Worm (Caenorhabditis elegans): Measurements from ENCODE around the gene Y54F10AM.15.

Gene Y54F10AM.15

DNA sequence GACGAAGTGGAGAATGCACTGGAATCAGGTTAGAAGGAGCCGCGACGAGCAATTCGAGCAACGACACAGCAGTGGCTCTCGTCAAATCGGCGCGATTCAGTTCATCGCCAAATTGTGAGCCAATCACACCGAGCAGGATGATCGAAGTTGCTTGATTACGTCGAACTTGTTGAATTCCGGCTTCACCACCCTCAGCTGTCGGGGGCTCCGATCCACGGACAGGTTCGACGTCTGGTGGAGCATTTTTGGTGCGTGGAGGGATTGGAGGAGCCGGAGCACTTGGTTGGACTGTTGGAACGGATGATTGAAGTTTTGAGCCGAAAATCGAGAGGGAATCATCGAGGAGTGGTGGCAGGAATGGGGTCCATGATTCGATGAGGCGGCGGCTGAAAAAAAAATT is 13.0 kb downstream of the Y54F10AM.15 start:
- TF ChIP-seq unc-39 (tag; optimal IDR thresholded peaks at IDR 0.05) (no peak), blmp-1 (tag; optimal IDR thresholded peaks at IDR 0.05) (no peak), snpc-4 (tag; optimal IDR thresholded peaks at IDR 0.05) (no peak), ceh-83 (GFP tag; optimal IDR thresholded peaks at IDR 0.05) (no peak), lin-32 (GFP tag; optimal IDR thresholded peaks at IDR 0.05) (no peak), sptf-1 (tag; optimal IDR thresholded peaks at IDR 0.05) (no peak), nhr-237 (tag; optimal IDR thresholded peaks at IDR 0.05) (no peak), sem-2 (GFP tag; optimal IDR thresholded peaks at IDR 0.05) (no peak), flh-1 (GFP tag; optimal IDR thresholded peaks at IDR 0.05) (no peak), elt-3 (tag; optimal IDR thresholded peaks at IDR 0.05) (no peak), unc-62 (GFP tag; optimal IDR thresholded peaks at IDR 0.05) (no peak), M03D4.4 (tag; optimal IDR thresholded peaks at IDR 0.05) (no peak), ces-1 (GFP tag; optimal IDR thresholded peaks at IDR 0.05) (no peak), mab-5 (tag; optimal IDR thresholded peaks at IDR 0.05) (no peak), nhr-28 (tag; optimal IDR thresholded peaks at IDR 0.05) (no peak), hlh-1 (tag; optimal IDR thresholded peaks at IDR 0.05) (no peak), ceh-39 (tag; optimal IDR thresholded peaks at IDR 0.05) (no peak), nhr-12 (tag; optimal IDR thresholded peaks at IDR 0.05) (no peak), lin-13 (tag; optimal IDR thresholded peaks at IDR 0.05) (no peak), mls-2 (tag; optimal IDR thresholded peaks at IDR 0.05) (no peak)

DNA sequence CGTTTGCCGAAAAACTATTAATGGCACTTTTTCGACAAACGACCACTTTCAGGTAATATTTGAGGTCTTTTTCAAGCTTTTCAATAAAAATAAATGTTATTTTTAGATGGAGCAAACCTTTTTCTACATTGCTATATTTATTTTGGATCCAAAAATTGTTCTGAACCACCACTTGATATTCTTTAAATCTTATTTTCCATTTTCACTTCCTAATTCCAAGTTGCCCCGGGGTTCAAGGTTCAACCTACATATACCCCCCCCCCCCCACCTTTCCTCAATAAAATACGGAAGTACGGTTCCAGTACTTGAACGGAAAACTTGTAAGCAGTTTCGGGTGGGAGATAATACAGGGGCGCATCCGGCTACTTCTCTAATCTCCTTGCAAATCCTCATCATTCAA is 20.0 kb downstream of the Y54F10AM.15 start, which contains the start of gene Y54F10AM.6:
TSS of gene Y54F10AM.6 (plus strand) at position 301 of the 400 bp plus-strand sequence.
- TF ChIP-seq nhr-2 (tag; optimal IDR thresholded peaks at IDR 0.05), result no peak
- no peak for TF ChIP-seq blmp-1 (tag; optimal IDR thresholded peaks at IDR 0.05)
- TF ChIP-seq nhr-237 (tag; optimal IDR thresholded peaks at IDR 0.05), result no peak
- TF ChIP-seq tbx-8 (GFP tag; optimal IDR thresholded peaks at IDR 0.05), result no peak
- TF ChIP-seq mab-5 (tag; optimal IDR thresholded peaks at IDR 0.05), result no peak
- no peak for TF ChIP-seq ces-1 (GFP tag; optimal IDR thresholded peaks at IDR 0.05)
- TF ChIP-seq sptf-1 (tag; optimal IDR thresholded peaks at IDR 0.05), result no peak
- TF ChIP-seq lsy-2 (tag; optimal IDR thresholded peaks at IDR 0.05), result no peak
- no peak for TF ChIP-seq ceh-39 (tag; optimal IDR thresholded peaks at IDR 0.05)
- TF ChIP-seq lin-32 (GFP tag; optimal IDR thresholded peaks at IDR 0.05), result no peak
- TF ChIP-seq drap-1 (GFP tag; optimal IDR thresholded peaks at IDR 0.05), result no peak
- TF ChIP-seq bed-3 (GFP tag; optimal IDR thresholded peaks at IDR 0.05), result no peak
- TF ChIP-seq nhr-12 (tag; optimal IDR thresholded peaks at IDR 0.05), result no peak
- TF ChIP-seq elt-1 (tag; optimal IDR thresholded peaks at IDR 0.05; ENCODE audit: borderline replicate concordance, insufficient read depth), result no peak

DNA sequence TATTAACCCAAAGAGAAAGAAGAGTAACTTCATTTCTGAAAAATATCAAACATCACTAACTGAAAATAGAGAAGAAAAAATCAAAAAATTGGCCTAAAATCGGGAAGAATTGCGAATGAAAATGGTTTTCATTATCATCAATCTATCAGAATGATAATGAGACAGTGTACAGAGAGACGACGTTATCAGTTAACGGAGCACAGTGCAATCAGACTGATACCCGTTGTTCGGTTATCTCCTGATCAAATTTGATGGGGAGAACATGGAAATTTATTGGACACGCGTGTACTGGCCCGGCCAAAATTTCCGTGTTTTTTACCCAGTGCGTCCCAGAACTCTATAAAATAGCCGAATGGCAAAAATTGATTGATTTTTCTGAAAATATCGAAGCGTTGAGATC is 20.5 kb downstream of the Y54F10AM.15 start, which contains the start of gene Y54F10AM.8:
TSS of gene Y54F10AM.8 (minus strand) at position 35 of the 400 bp plus-strand sequence.
- no peak for TF ChIP-seq flh-1 (GFP tag; optimal IDR thresholded peaks at IDR 0.05)
- TF ChIP-seq elt-3 (tag; optimal IDR thresholded peaks at IDR 0.05), result no peak
- TF ChIP-seq nhr-76 (tag; optimal IDR thresholded peaks at IDR 0.05), result no peak
- no peak for TF ChIP-seq ceh-39 (tag; optimal IDR thresholded peaks at IDR 0.05)
- no peak for TF ChIP-seq nhr-2 (tag; optimal IDR thresholded peaks at IDR 0.05)
- TF ChIP-seq mep-1 (tag; optimal IDR thresholded peaks at IDR 0.05), result no peak
- no peak for TF ChIP-seq ham-2 (GFP tag; optimal IDR thresholded peaks at IDR 0.05)
- TF ChIP-seq cnd-1 (tag; optimal IDR thresholded peaks at IDR 0.05), result no peak
- no peak for TF ChIP-seq mab-5 (tag; optimal IDR thresholded peaks at IDR 0.05)
- no peak for TF ChIP-seq nhr-12 (tag; optimal IDR thresholded peaks at IDR 0.05)
- TF ChIP-seq lin-13 (tag; optimal IDR thresholded peaks at IDR 0.05), result no peak
- no peak for TF ChIP-seq ceh-83 (GFP tag; optimal IDR thresholded peaks at IDR 0.05)
- TF ChIP-seq unc-39 (tag; optimal IDR thresholded peaks at IDR 0.05), result no peak
- no peak for TF ChIP-seq lin-32 (GFP tag; optimal IDR thresholded peaks at IDR 0.05)
- TF ChIP-seq sptf-1 (tag; optimal IDR thresholded peaks at IDR 0.05), result no peak
- TF ChIP-seq nhr-237 (tag; optimal IDR thresholded peaks at IDR 0.05), result no peak
- no peak for TF ChIP-seq unc-62 (GFP tag; optimal IDR thresholded peaks at IDR 0.05)
- no peak for TF ChIP-seq pha-4 (tag; optimal IDR thresholded peaks at IDR 0.05)

DNA sequence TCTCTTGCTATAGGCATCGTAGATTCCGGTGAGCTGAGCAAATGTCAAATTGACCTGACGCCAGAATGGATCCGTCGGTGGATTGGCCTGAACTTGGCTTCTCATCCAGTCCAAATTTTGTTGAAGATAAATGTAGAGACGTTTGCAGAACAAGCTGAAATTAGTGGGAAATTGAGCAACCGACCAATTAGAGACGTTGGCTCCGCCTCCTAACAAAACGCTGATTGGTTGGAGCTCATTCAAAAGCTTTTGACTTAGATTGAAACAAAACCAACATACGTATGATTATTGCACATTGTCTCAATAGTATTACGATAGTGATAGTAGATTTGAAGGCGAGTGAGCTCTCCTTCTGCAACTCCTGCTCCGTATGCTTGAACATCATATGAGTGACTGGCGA is 22.0 kb downstream of the Y54F10AM.15 start:
- TF ChIP-seq ham-2 (GFP tag; optimal IDR thresholded peaks at IDR 0.05), result no peak
- TF ChIP-seq drap-1 (GFP tag; optimal IDR thresholded peaks at IDR 0.05), result no peak
- no peak for TF ChIP-seq tbx-8 (GFP tag; optimal IDR thresholded peaks at IDR 0.05)
- no peak for TF ChIP-seq ztf-11 (tag; optimal IDR thresholded peaks at IDR 0.05)
- TF ChIP-seq nhr-12 (tag; optimal IDR thresholded peaks at IDR 0.05), result no peak
- no peak for TF ChIP-seq unc-39 (tag; optimal IDR thresholded peaks at IDR 0.05)
- no peak for TF ChIP-seq sptf-1 (tag; optimal IDR thresholded peaks at IDR 0.05)
- no peak for TF ChIP-seq elt-3 (tag; optimal IDR thresholded peaks at IDR 0.05)
- no peak for TF ChIP-seq mab-5 (tag; optimal IDR thresholded peaks at IDR 0.05)
- no peak for TF ChIP-seq ces-1 (GFP tag; optimal IDR thresholded peaks at IDR 0.05)
- no peak for TF ChIP-seq mep-1 (tag; optimal IDR thresholded peaks at IDR 0.05)
- TF ChIP-seq nhr-28 (tag; optimal IDR thresholded peaks at IDR 0.05), result no peak
- TF ChIP-seq nhr-76 (tag; optimal IDR thresholded peaks at IDR 0.05), result no peak
- no peak for TF ChIP-seq ceh-83 (GFP tag; optimal IDR thresholded peaks at IDR 0.05)
- no peak for TF ChIP-seq pha-4 (tag; optimal IDR thresholded peaks at IDR 0.05)
- no peak for TF ChIP-seq mls-2 (tag; optimal IDR thresholded peaks at IDR 0.05)
- TF ChIP-seq unc-120 (tag; optimal IDR thresholded peaks at IDR 0.05; ENCODE audit: poor library complexity, severe bottlenecking), result no peak
